Comparison of ENCODE assay signal across 7 worm cellular contexts in the genomic region with DNA sequence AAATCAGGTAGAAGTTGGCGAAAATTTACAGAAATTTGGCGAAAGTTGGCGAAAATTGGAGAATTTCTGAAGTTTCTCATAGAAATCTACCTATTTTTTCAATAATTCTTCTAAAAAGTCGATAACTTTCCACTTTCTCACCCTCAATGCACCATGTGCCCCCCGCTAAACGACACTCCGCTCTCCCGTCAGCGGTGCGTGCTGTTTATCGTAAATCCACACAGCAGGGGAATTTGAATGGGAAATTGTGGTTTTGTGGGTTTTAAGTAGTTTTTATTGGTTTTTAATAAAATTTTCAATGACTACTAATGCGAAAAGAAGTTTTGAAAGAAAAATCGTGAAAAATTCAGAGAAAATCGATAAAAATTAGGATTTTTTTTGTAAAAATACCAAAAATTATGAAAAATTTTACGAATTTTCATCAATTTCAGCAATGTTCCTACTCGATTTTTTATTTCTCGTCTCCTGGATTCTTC.
TF ChIP-seq lines count a peak whose summit lies in the region.

A gene (plus strand): TSS at position 426 of the 476 bp plus-strand sequence.

TF ChIP-seq in whole organism, L1 larva, 84 proteins besides CTCF, POLR2A, EP300 and RAD21 (continues in another document):
- no peak for TF ChIP-seq nhr-71 (tag; optimal IDR thresholded peaks at IDR 0.05; lab: Kevin White, UChicago)
- TF ChIP-seq lin-35 (GFP tag; optimal IDR thresholded peaks at IDR 0.05; lab: Kevin White, UChicago), result peak; percentile 49 to 77
- TF ChIP-seq swsn-7 (tag; optimal IDR thresholded peaks at IDR 0.05; lab: Kevin White, UChicago), result peak; percentile 7
- TF ChIP-seq lin-14 (GFP tag; optimal IDR thresholded peaks at IDR 0.05; lab: Kevin White, UChicago), result no peak
- TF ChIP-seq skn-1 (tag; optimal IDR thresholded peaks at IDR 0.05; lab: Kevin White, UChicago), result peak; percentile 23
- peak in 2 of 3 experiments; percentile 8 to 54 for TF ChIP-seq ceh-82 (tag; optimal IDR thresholded peaks at IDR 0.05; lab: Kevin White, UChicago)
- peak; percentile 8 for TF ChIP-seq xbp-1 (tag; optimal IDR thresholded peaks at IDR 0.05; lab: Kevin White, UChicago)
- TF ChIP-seq nhr-20 (tag; optimal IDR thresholded peaks at IDR 0.05; lab: Kevin White, UChicago), result peak; percentile 1
- TF ChIP-seq dpl-1 (GFP tag; optimal IDR thresholded peaks at IDR 0.05; lab: Kevin White, UChicago), result peak; percentile 35 to 76 (median 37)
- TF ChIP-seq lsy-2 (tag; optimal IDR thresholded peaks at IDR 0.05; lab: Kevin White, UChicago), result peak; percentile 37 to 73
- peak; percentile 25 for TF ChIP-seq lin-13 (GFP tag; optimal IDR thresholded peaks at IDR 0.05; lab: Kevin White, UChicago)

TF ChIP-seq in whole organism, L2 larva, 48 proteins besides CTCF, POLR2A, EP300 and RAD21 (continues in another document):
- TF ChIP-seq nhr-11 (tag; optimal IDR thresholded peaks at IDR 0.05; lab: Kevin White, UChicago) (no peak), sem-4 (tag; optimal IDR thresholded peaks at IDR 0.05; lab: Kevin White, UChicago) (no peak), nhr-10 (tag; optimal IDR thresholded peaks at IDR 0.05; lab: Kevin White, UChicago) (no peak), nhr-237 (tag; optimal IDR thresholded peaks at IDR 0.05; lab: Kevin White, UChicago) (no peak), ama-1 (optimal IDR thresholded peaks at IDR 0.05; lab: Kevin White, UChicago) (no peak), sma-9 (GFP tag; optimal IDR thresholded peaks at IDR 0.05; lab: Kevin White, UChicago) (no peak), sma-9 (tag; optimal IDR thresholded peaks at IDR 0.05; lab: Kevin White, UChicago) (no peak), elt-3 (tag; optimal IDR thresholded peaks at IDR 0.05; lab: Kevin White, UChicago) (no peak), mbf-1 (tag; optimal IDR thresholded peaks at IDR 0.05; lab: Kevin White, UChicago) (no peak), nhr-77 (tag; optimal IDR thresholded peaks at IDR 0.05; lab: Kevin White, UChicago) (no peak), ceh-82 (tag; optimal IDR thresholded peaks at IDR 0.05; lab: Kevin White, UChicago) (no peak), mab-5 (tag; optimal IDR thresholded peaks at IDR 0.05; lab: Kevin White, UChicago) (no peak), ztf-4 (tag; optimal IDR thresholded peaks at IDR 0.05; lab: Kevin White, UChicago) (no peak)

TF ChIP-seq in whole organism, L3 larva, 47 proteins besides CTCF, POLR2A, EP300 and RAD21 (continues in another document):
- TF ChIP-seq jun-1 (tag; optimal IDR thresholded peaks at IDR 0.05; lab: Kevin White, UChicago) (no peak), fkh-2 (tag; optimal IDR thresholded peaks at IDR 0.05; lab: Kevin White, UChicago) (no peak), ceh-16 (tag; optimal IDR thresholded peaks at IDR 0.05; lab: Kevin White, UChicago) (no peak), elt-1 (tag; optimal IDR thresholded peaks at IDR 0.05; lab: Kevin White, UChicago) (no peak), nhr-28 (tag; optimal IDR thresholded peaks at IDR 0.05; lab: Kevin White, UChicago) (no peak), nfya-1 (tag; optimal IDR thresholded peaks at IDR 0.05; lab: Kevin White, UChicago; ENCODE audit: insufficient read depth) (peak; percentile 51), lin-15B (tag; optimal IDR thresholded peaks at IDR 0.05; lab: Kevin White, UChicago) (peak; percentile 63), lin-39 (tag; optimal IDR thresholded peaks at IDR 0.05; lab: Kevin White, UChicago) (peak; percentile 37), ZK546.5 (tag; optimal IDR thresholded peaks at IDR 0.05; lab: Kevin White, UChicago) (no peak), nhr-77 (tag; optimal IDR thresholded peaks at IDR 0.05; lab: Kevin White, UChicago) (no peak), hmg-11 (tag; optimal IDR thresholded peaks at IDR 0.05; lab: Kevin White, UChicago) (no peak), eor-1 (tag; optimal IDR thresholded peaks at IDR 0.05; lab: Kevin White, UChicago) (no peak), egl-5 (tag; optimal IDR thresholded peaks at IDR 0.05; lab: Kevin White, UChicago) (peak; percentile 21)

TF ChIP-seq in whole organism, L4 larva, 104 proteins besides CTCF, POLR2A, EP300 and RAD21 (continues in another document):
- TF ChIP-seq nhr-111 (GFP tag; optimal IDR thresholded peaks at IDR 0.05; lab: Kevin White, UChicago), result no peak
- peak; percentile 67 for TF ChIP-seq Y48G9A.11 (GFP tag; IDR thresholded peaks at IDR 0.05; lab: Robert Waterston, UW)
- TF ChIP-seq vab-7 (GFP tag; IDR thresholded peaks at IDR 0.05; lab: Robert Waterston, UW), result no peak
- TF ChIP-seq unc-62 (GFP tag; optimal IDR thresholded peaks at IDR 0.05 in 1 of 2; lab: Kevin White, UChicago), result no peak
- TF ChIP-seq unc-62 (tag; optimal IDR thresholded peaks at IDR 0.05; lab: Kevin White, UChicago), result no peak
- TF ChIP-seq fos-1 (tag; optimal IDR thresholded peaks at IDR 0.05; lab: Kevin White, UChicago), result no peak
- TF ChIP-seq lim-7 (GFP tag; IDR thresholded peaks at IDR 0.05; lab: Robert Waterston, UW), result no peak
- TF ChIP-seq cey-2 (tag; optimal IDR thresholded peaks at IDR 0.05; lab: Kevin White, UChicago; ENCODE audit: borderline replicate concordance, insufficient read depth), result no peak
- TF ChIP-seq R02D3.7 (tag; optimal IDR thresholded peaks at IDR 0.05; lab: Kevin White, UChicago), result peak; percentile 67
- TF ChIP-seq ZK546.5 (tag; optimal IDR thresholded peaks at IDR 0.05; lab: Kevin White, UChicago), result no peak
- TF ChIP-seq Y75B8A.6 (GFP tag; IDR thresholded peaks at IDR 0.05; lab: Robert Waterston, UW), result no peak
- TF ChIP-seq F44E2.7 (GFP tag; IDR thresholded peaks at IDR 0.05; lab: Robert Waterston, UW), result no peak
- TF ChIP-seq snpc-1.2 (GFP tag; IDR thresholded peaks at IDR 0.05; lab: Robert Waterston, UW), result no peak
- no peak for TF ChIP-seq T26A8.4 (GFP tag; IDR thresholded peaks at IDR 0.05; lab: Robert Waterston, UW)

TF ChIP-seq in whole organism, late embryonic, 69 proteins besides CTCF, POLR2A, EP300 and RAD21:
- peak; percentile 20 for TF ChIP-seq ceh-48 (tag; optimal IDR thresholded peaks at IDR 0.05; lab: Kevin White, UChicago)
- peak; percentile 12 for TF ChIP-seq ceh-31 (tag; optimal IDR thresholded peaks at IDR 0.05; lab: Kevin White, UChicago)
- peak; percentile 28 for TF ChIP-seq rnt-1 (tag; optimal IDR thresholded peaks at IDR 0.05; lab: Kevin White, UChicago)
- no peak for TF ChIP-seq gmeb-2 (tag; optimal IDR thresholded peaks at IDR 0.05; lab: Kevin White, UChicago)

TF ChIP-seq in whole organism, mixed stage, embryonic, 35 proteins besides CTCF, POLR2A, EP300 and RAD21:
- TF ChIP-seq ceh-39 (tag; optimal IDR thresholded peaks at IDR 0.05; lab: Kevin White, UChicago) (peak; percentile 26), tbx-8 (GFP tag; optimal IDR thresholded peaks at IDR 0.05; lab: Kevin White, UChicago) (no peak), mep-1 (tag; optimal IDR thresholded peaks at IDR 0.05; lab: Kevin White, UChicago) (peak; percentile 8), bed-3 (GFP tag; optimal IDR thresholded peaks at IDR 0.05; lab: Kevin White, UChicago) (no peak), lin-13 (tag; optimal IDR thresholded peaks at IDR 0.05; lab: Kevin White, UChicago) (peak; percentile 41), cnd-1 (tag; optimal IDR thresholded peaks at IDR 0.05; lab: Kevin White, UChicago) (no peak), hlh-1 (tag; optimal IDR thresholded peaks at IDR 0.05; lab: Kevin White, UChicago) (peak; percentile 13), nhr-2 (tag; optimal IDR thresholded peaks at IDR 0.05; lab: Kevin White, UChicago) (no peak), ceh-83 (GFP tag; optimal IDR thresholded peaks at IDR 0.05; lab: Kevin White, UChicago) (no peak), nhr-237 (tag; optimal IDR thresholded peaks at IDR 0.05; lab: Kevin White, UChicago) (no peak), lsy-2 (tag; optimal IDR thresholded peaks at IDR 0.05; lab: Kevin White, UChicago) (peak; percentile 20), pha-4 (tag; optimal IDR thresholded peaks at IDR 0.05; lab: Kevin White, UChicago) (no peak), nhr-12 (tag; optimal IDR thresholded peaks at IDR 0.05; lab: Kevin White, UChicago) (no peak)
TF ChIP-seq in whole organism, mixed stage, embryonic: peak in this region for 5.

TF ChIP-seq in whole organism, young adult, 124 proteins besides CTCF, POLR2A, EP300 and RAD21:
- TF ChIP-seq hrde-1 (tag; optimal IDR thresholded peaks at IDR 0.05; lab: Kevin White, UChicago; ENCODE audit: borderline replicate concordance), result no peak
- no peak for TF ChIP-seq B0019.2 (GFP tag; conservative IDR thresholded peaks at IDR 0.05; lab: Robert Waterston, UW)
- no peak for TF ChIP-seq tbp1 (GFP tag; optimal IDR thresholded peaks at IDR 0.05; lab: Kevin White, UChicago)
- no peak for TF ChIP-seq F55B11.4 (tag; optimal IDR thresholded peaks at IDR 0.05; lab: Kevin White, UChicago; ENCODE audit: borderline replicate concordance, insufficient read depth)
- peak; percentile 89 for TF ChIP-seq attf-3 (GFP tag; conservative IDR thresholded peaks at IDR 0.05; lab: Robert Waterston, UW)
- no peak for TF ChIP-seq ceh-91 (GFP tag; IDR thresholded peaks at IDR 0.05; lab: Robert Waterston, UW)
- TF ChIP-seq attf-5 (GFP tag; optimal IDR thresholded peaks at IDR 0.05; lab: Kevin White, UChicago), result peak; percentile 25
- TF ChIP-seq D2030.7 (GFP tag; IDR thresholded peaks at IDR 0.05; lab: Robert Waterston, UW), result no peak
- TF ChIP-seq rcor-1 (GFP tag; IDR thresholded peaks at IDR 0.05; lab: Robert Waterston, UW), result no peak
- no peak for TF ChIP-seq ama-1 (optimal IDR thresholded peaks at IDR 0.05; lab: Kevin White, UChicago)
- no peak for TF ChIP-seq ama-1 (GFP tag; optimal IDR thresholded peaks at IDR 0.05; lab: Kevin White, UChicago)
